Fruit fly (Drosophila melanogaster) whole organism, adult: ENCODE results near the gene CG14277.

ENCODE experiments used
- CG11617 ChIP-seq: fragments of 200-800 bp; sonication (Bioruptor generic); optimal IDR thresholded peaks from 2 replicates; lab custom pipeline; 2017; ENCODE audit warnings: mild to moderate bottlenecking, missing biosample characterization, missing genetic modification reagents, missing genetic modification characterization
- CG12768 ChIP-seq: fragments of 200-800 bp; sonication (Bioruptor generic); optimal IDR thresholded peaks from 2 replicates; lab custom pipeline; 2017; ENCODE audit warnings: missing biosample characterization, missing genetic modification characterization, mild to moderate bottlenecking, moderate library complexity, missing genetic modification reagents
- CG14711 ChIP-seq: fragments of 200-800 bp; sonication (Bioruptor generic); optimal IDR thresholded peaks from 2 replicates; lab custom pipeline; 2018; ENCODE audit warnings: missing biosample characterization, mild to moderate bottlenecking, missing genetic modification characterization, moderate library complexity
- CG1620 ChIP-seq: fragments of 200-800 bp; sonication (Bioruptor generic); optimal IDR thresholded peaks from 2 replicates; lab custom pipeline; 2016; ENCODE audit warnings: missing biosample characterization, missing genetic modification characterization
- CG33017 ChIP-seq: fragments of 200-800 bp; sonication (Bioruptor generic); optimal IDR thresholded peaks from 2 replicates; lab custom pipeline; 2018; ENCODE audit warnings: missing biosample characterization, mild to moderate bottlenecking, missing genetic modification characterization, moderate library complexity
- CG5204 ChIP-seq: fragments of 200-800 bp; sonication (Bioruptor generic); optimal IDR thresholded peaks from 2 replicates; lab custom pipeline; 2016; ENCODE audit warnings: missing biosample characterization, missing genetic modification characterization
- CG7045 ChIP-seq: fragments of 200-800 bp; sonication (Bioruptor generic); optimal IDR thresholded peaks from 2 replicates; lab custom pipeline; 2017; ENCODE audit warnings: missing biosample characterization, mild to moderate bottlenecking, missing genetic modification characterization
- CG7101 ChIP-seq: fragments of 200-800 bp; sonication (Bioruptor generic); optimal IDR thresholded peaks from 2 replicates; lab custom pipeline; 2018; ENCODE audit warnings: missing biosample characterization, mild to moderate bottlenecking, missing genetic modification characterization, moderate library complexity
- Clk ChIP-seq: fragments of 200-800 bp; sonication (Bioruptor generic); optimal IDR thresholded peaks from 2 replicates; lab custom pipeline; 2017; ENCODE audit warnings: missing biosample characterization, missing genetic modification characterization
- Crg-1 ChIP-seq: fragments of 200-800 bp; sonication (Bioruptor generic); optimal IDR thresholded peaks from 2 replicates; lab custom pipeline; 2016; ENCODE audit warnings: missing biosample characterization, missing genetic modification characterization
- Hr96 ChIP-seq: fragments of 200-800 bp; sonication (Bioruptor generic); optimal IDR thresholded peaks from 2 replicates; lab custom pipeline; 2016; ENCODE audit warnings: missing biosample characterization, missing genetic modification characterization
- Mnt ChIP-seq: fragments of 200-800 bp; sonication (Bioruptor generic); optimal IDR thresholded peaks from 2 replicates; lab custom pipeline; 2016; ENCODE audit warnings: missing biosample characterization, mild to moderate bottlenecking, missing genetic modification characterization
- bab1 ChIP-seq: fragments of 200-800 bp; sonication (Bioruptor generic); optimal IDR thresholded peaks from 3 replicates; lab custom pipeline; 2019; ENCODE audit warnings: missing biosample characterization, mild to moderate bottlenecking, missing genetic modification characterization, moderate library complexity
- cic ChIP-seq: fragments of 200-800 bp; sonication (Bioruptor generic); optimal IDR thresholded peaks from 2 replicates; lab custom pipeline; 2017; ENCODE audit warnings: missing biosample characterization, mild to moderate bottlenecking, missing genetic modification characterization, moderate library complexity
- cnc ChIP-seq, 2 experiments: fragments of >200 bp; optimal IDR thresholded peaks; 2 replicates each; lab custom pipeline; 2017
- kay ChIP-seq: fragments of 200-800 bp; sonication (Bioruptor generic); peaks from one replicate; lab custom pipeline; 2016; ENCODE audit warnings: missing biosample characterization, missing genetic modification characterization, borderline replicate concordance
- ovo ChIP-seq: fragments of 200-800 bp; sonication (Bioruptor generic); optimal IDR thresholded peaks from 2 replicates; lab custom pipeline; 2016; ENCODE audit warnings: missing biosample characterization, missing genetic modification characterization
- pad ChIP-seq: fragments of 200-800 bp; sonication (Bioruptor generic); optimal IDR thresholded peaks from 3 replicates; lab custom pipeline; 2017; ENCODE audit warnings: missing biosample characterization, missing genetic modification characterization, mild to moderate bottlenecking, moderate library complexity, missing genetic modification reagents
- tj ChIP-seq: fragments of 200-800 bp; sonication (Bioruptor generic); optimal IDR thresholded peaks from 3 replicates; lab custom pipeline; 2017; ENCODE audit warnings: missing biosample characterization, mild to moderate bottlenecking, missing genetic modification characterization, moderate library complexity
- toe ChIP-seq: fragments of 200-800 bp; sonication (Bioruptor generic); optimal IDR thresholded peaks from 2 replicates; lab custom pipeline; 2016; ENCODE audit warnings: missing biosample characterization, missing genetic modification characterization

The CG14277 gene

DNA sequence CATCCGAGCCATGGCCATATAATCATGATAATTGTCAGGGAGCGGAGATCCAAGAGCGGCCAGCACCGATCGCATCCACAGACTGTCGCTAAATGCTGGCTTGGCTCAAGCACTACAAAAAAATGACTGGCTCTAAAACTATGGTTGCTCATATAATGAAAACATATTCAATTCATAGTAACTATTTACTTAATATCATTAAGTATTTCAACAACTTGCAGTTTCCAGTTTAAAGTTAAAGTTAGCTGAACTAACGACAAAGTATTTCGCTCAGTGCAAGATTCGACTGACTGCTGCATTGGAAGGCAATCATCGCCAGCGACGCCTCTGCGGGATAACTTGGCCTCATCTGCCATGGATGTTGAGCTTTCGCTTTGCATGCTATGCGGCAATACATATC is 28.6 kb downstream of the CG14277 start:
- TF ChIP-seq CG33017 (tag; lab: Kevin White, UChicago) (no peak), CG12768 (no peak), tj (GFP tag; lab: Kevin White, UChicago) (no peak), Crg-1 (GFP tag; lab: Kevin White, UChicago) (no peak), CG14711 (tag; lab: Kevin White, UChicago) (no peak), kay (GFP tag; lab: Kevin White, UChicago) (no peak), CG7045 (GFP tag; lab: Kevin White, UChicago) (no peak)

DNA sequence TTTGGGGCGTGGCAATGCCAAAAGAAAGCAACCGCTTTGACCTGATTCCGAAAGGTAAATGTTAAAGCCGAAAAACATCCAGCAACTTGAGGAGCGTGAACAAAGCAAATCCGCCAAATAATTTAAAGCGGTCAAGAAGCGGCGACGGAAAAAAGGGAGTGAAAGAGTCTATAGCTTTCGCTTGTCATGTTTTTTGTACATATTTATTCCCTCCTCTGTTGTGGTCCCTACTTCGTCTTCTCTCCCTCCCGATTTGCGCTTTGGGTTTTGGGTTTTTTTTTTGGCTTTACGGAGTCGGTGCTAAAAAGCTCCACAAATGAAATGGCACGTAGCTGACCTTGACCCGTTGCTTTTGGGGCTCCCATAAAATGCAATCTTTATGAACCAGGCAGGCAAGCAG is 31.8 kb downstream of the CG14277 start:
- TF ChIP-seq kay (GFP tag; lab: Kevin White, UChicago) (no peak), Clk (no peak), cic (GFP tag; lab: Kevin White, UChicago) (no peak), bab1 (GFP tag; lab: Kevin White, UChicago) (no peak), toe (GFP tag; lab: Kevin White, UChicago) (no peak), Hr96 (GFP tag; lab: Kevin White, UChicago) (no peak), CG7101 (no peak), cnc (optimal IDR thresholded peaks at IDR 0.05; lab: Kevin White, UChicago) (no peak), ovo (GFP tag; lab: Kevin White, UChicago) (no peak), CG33017 (tag; lab: Kevin White, UChicago) (no peak), Crg-1 (GFP tag; lab: Kevin White, UChicago) (no peak), CG7045 (GFP tag; lab: Kevin White, UChicago) (no peak), CG14711 (tag; lab: Kevin White, UChicago) (no peak), CG11617 (GFP tag; lab: Kevin White, UChicago) (no peak), pad (no peak), Mnt (GFP tag; lab: Kevin White, UChicago) (no peak), CG12768 (no peak)

DNA sequence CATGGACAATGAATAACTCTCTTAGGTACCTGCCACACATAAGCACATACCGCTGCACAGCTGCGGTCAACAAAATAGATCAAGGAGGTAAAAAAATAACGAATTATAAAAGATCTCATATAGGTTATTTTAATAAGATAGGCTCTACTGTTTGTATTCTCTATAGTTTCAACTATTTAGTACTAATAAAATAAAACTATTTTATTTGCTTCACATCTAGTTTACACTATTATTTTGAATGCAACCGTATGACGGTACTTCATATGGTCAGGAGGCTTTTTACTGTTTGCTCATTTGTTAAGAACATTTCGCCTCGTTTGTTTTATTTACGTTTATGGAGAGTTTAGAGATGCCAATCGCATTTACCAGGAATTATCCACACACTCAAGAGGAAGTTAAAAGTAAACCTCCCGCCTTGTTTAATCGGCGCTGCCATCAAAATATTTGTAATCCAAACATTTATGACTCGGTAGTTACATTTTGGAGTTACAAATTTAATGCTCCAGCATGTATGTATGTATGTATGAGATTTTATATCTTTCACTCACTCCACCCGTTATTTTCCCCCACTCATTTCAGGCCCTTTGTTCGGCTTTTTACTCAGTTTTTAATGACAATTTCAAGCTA is 32.8 kb downstream of the CG14277 start:
- no peak for TF ChIP-seq cic (GFP tag; lab: Kevin White, UChicago)
- TF ChIP-seq kay (GFP tag; lab: Kevin White, UChicago): peak; percentile 14
- no peak for TF ChIP-seq Clk
- TF ChIP-seq CG33017 (tag; lab: Kevin White, UChicago): no peak
- TF ChIP-seq tj (GFP tag; lab: Kevin White, UChicago): no peak
- no peak for TF ChIP-seq cnc (optimal IDR thresholded peaks at IDR 0.05; lab: Kevin White, UChicago)
- TF ChIP-seq CG12768: no peak
- no peak for TF ChIP-seq CG7101
- TF ChIP-seq CG11617 (GFP tag; lab: Kevin White, UChicago): no peak
- TF ChIP-seq bab1 (GFP tag; lab: Kevin White, UChicago): peak; percentile 47
- TF ChIP-seq Hr96 (GFP tag; lab: Kevin White, UChicago): no peak
- peak; percentile 22 for TF ChIP-seq CG14711 (tag; lab: Kevin White, UChicago)
- TF ChIP-seq toe (GFP tag; lab: Kevin White, UChicago): no peak

DNA sequence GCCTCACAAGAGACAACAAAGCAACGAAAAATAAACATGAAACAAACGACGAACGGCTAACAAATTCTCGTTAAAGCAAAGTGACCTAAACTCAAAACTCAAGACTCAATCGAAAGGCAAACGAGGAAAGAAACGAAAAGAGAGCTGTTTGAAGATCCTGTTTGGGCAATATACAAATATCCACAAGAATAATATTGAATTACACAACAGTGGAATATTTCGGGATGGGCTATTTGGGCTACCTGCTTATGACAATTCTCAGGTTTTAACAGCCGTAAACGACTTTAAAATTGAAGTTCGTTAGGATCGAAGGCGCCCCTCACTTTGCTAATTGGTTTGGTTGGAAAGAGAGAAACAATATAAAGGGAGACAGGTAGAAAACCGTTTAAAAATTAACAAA is 34.0 kb downstream of the CG14277 start:
- no peak for TF ChIP-seq kay (GFP tag; lab: Kevin White, UChicago)
- TF ChIP-seq Clk: no peak
- TF ChIP-seq ovo (GFP tag; lab: Kevin White, UChicago): no peak

DNA sequence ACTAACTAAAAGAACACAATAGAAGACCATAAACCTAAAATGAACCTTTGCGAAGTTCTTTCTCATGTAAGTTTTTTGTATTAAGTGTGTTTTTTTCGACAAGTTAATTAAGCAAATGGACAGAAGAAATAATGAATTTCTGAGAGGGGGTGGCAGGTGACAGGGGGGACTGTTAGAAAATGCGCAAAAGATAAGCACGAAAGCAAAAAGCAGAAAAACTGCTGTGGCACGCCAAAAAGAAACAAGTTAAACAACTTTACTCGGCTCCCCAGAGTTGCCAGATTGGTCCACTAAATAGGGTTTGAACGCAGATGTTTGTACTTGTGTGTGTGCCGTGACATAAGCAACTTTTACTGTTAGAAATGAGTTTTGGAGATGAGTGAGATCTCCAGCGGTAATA is 34.6 kb downstream of the CG14277 start:
- no peak for TF ChIP-seq CG7045 (GFP tag; lab: Kevin White, UChicago)
- TF ChIP-seq Hr96 (GFP tag; lab: Kevin White, UChicago): no peak
- TF ChIP-seq CG14711 (tag; lab: Kevin White, UChicago): peak; percentile 42
- peak; percentile 53 for TF ChIP-seq tj (GFP tag; lab: Kevin White, UChicago)
- no peak for TF ChIP-seq toe (GFP tag; lab: Kevin White, UChicago)

DNA sequence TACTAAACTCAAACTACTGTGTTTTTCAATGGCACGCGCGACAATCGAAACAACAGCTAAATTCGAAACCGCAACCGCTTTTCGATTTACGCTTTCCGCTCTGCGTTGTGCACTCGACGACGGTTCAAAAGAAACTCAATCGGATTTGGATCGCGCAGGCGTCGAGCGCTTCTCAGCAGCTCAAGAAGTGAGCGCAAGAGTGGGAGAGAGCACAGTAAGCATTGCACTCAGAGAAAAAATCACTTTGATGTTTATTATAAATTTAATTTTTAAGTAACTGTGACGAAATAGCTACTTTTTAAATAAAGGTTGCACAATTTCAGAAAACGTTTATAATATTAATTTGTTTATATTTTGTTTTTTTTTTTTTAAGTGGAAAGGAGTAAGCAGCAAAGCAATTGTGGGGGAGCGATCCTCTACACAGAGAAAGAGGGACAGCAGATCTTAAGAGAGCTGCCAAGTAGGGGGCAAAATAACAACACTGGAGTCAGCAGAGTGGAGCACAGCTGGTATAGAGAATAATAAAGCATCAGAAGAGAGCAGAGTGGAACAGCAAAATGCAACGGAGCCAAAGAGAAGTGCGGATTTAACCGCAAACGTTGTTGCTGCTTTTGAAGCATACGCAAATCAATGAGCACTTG is 35.4 kb downstream of the CG14277 start:
- TF ChIP-seq Crg-1 (GFP tag; lab: Kevin White, UChicago): peak; percentile 92
- peak; percentile 78 for TF ChIP-seq toe (GFP tag; lab: Kevin White, UChicago)
- peak; percentile 76 for TF ChIP-seq ovo (GFP tag; lab: Kevin White, UChicago)
- peak; percentile 96 for TF ChIP-seq CG11617 (GFP tag; lab: Kevin White, UChicago)
- TF ChIP-seq CG14711 (tag; lab: Kevin White, UChicago): peak; percentile 95
- TF ChIP-seq Hr96 (GFP tag; lab: Kevin White, UChicago): peak; percentile 77
- peak; percentile 94 for TF ChIP-seq CG12768
- peak; percentile 88 for TF ChIP-seq Mnt (GFP tag; lab: Kevin White, UChicago)
- peak; percentile 95 for TF ChIP-seq CG33017 (tag; lab: Kevin White, UChicago)
- TF ChIP-seq pad: peak; percentile 94
- peak; percentile 90 for TF ChIP-seq Clk
- peak; percentile 97 for TF ChIP-seq kay (GFP tag; lab: Kevin White, UChicago)
- TF ChIP-seq tj (GFP tag; lab: Kevin White, UChicago): peak; percentile 89
- peak; percentile 89 for TF ChIP-seq CG5204 (GFP tag; lab: Kevin White, UChicago)
- peak; percentile 91 for TF ChIP-seq CG7045 (GFP tag; lab: Kevin White, UChicago)
- peak; percentile 98 for TF ChIP-seq CG7101
- TF ChIP-seq CG1620 (GFP tag; lab: Kevin White, UChicago): peak; percentile 91
- TF ChIP-seq cic (GFP tag; lab: Kevin White, UChicago): peak; percentile 54
- TF ChIP-seq cnc (optimal IDR thresholded peaks at IDR 0.05; lab: Kevin White, UChicago): no peak
- peak; percentile 98 for TF ChIP-seq bab1 (GFP tag; lab: Kevin White, UChicago)
